Worm (Caenorhabditis elegans) whole organism, early embryonic: Measurements from ENCODE around the gene C55A1.7.

Experiments
- B0310.2 ChIP-seq: sonication (generic microtip); optimal IDR thresholded peaks from 2 replicates; lab custom pipeline; 2016; ENCODE audit warnings: mild to moderate bottlenecking, missing genetic modification characterization, missing compliant biosample characterization
- ama-1 ChIP-seq: fragments of 150-350 bp; optimal IDR thresholded peaks from 2 replicates; lab custom pipeline; 2014
- hnd-1 ChIP-seq: sonication (generic microtip); optimal IDR thresholded peaks from 2 replicates; lab custom pipeline; 2016; ENCODE audit warnings: missing genetic modification characterization, missing compliant biosample characterization
- pes-1 ChIP-seq: fragments of 200-800 bp; sonication (Bioruptor generic); IDR thresholded peaks from 2 replicates; pipeline ENCODE4 v1.3.6; 2022; ENCODE audit warnings: missing genetic modification reagents, missing genetic modification characterization, missing compliant biosample characterization

DNA sequence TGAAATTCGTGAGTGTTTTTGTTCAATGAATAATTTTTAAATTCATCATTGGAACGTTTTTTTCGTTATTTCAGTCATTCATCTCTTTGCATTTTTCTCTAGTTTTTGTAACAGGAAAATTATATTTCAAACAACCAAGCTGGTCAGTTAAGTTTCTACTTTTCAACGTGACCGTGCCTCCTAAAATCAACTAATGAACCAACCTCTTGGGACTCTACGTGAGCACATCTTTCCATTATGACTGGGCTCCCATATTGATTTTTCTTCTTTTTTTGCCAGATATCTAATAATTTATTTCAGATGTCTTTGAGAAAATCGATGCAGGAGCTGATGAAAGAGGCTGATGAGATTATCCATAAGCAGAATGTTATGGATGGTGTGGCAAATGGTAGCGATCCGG, 21.9 kb downstream of the C55A1.7 start, which contains the start of gene C55A1.11:
- TF ChIP-seq hnd-1 (tag; lab: Kevin White, UChicago) (no peak), pes-1 (GFP tag; lab: Robert Waterston, UW) (no peak), ama-1 (lab: Kevin White, UChicago) (no peak), B0310.2 (tag; lab: Kevin White, UChicago) (no peak)
